Worm (Caenorhabditis elegans) whole organism, L4 larva: ENCODE measurements around the gene suds-3.

Experiments used
- D1046.2 ChIP-seq: fragments of 200-800 bp; sonication (Bioruptor generic); IDR thresholded peaks from 2 replicates; pipeline ENCODE4 v1.3.6; 2022; ENCODE audit warnings: missing genetic modification characterization, missing compliant biosample characterization
- F37D6.2 ChIP-seq: sonication (generic microtip); optimal IDR thresholded peaks from 2 replicates; lab custom pipeline; 2016; ENCODE audit warnings: mild to moderate bottlenecking, missing genetic modification characterization, missing compliant biosample characterization
- F44E2.7 ChIP-seq: fragments of 200-800 bp; sonication (Bioruptor generic); IDR thresholded peaks from 2 replicates; pipeline ENCODE4 v2.1.2; 2022; ENCODE audit warnings: missing genetic modification characterization, missing compliant biosample characterization
- F49E8.2 ChIP-seq: sonication (generic microtip); optimal IDR thresholded peaks from 2 replicates; lab custom pipeline; 2016; ENCODE audit warnings: missing compliant biosample characterization, mild to moderate bottlenecking, missing genetic modification characterization, borderline replicate concordance
- Y105C5A.15 ChIP-seq: fragments of 200-800 bp; sonication (Bioruptor generic); IDR thresholded peaks from 2 replicates; pipeline ENCODE4 v1.3.6; 2022; ENCODE audit warnings: missing genetic modification characterization, missing compliant biosample characterization
- Y5F2A.4 ChIP-seq: fragments of 200-800 bp; sonication (Bioruptor generic); optimal IDR thresholded peaks from 2 replicates; lab custom pipeline; 2018; ENCODE audit warnings: mild to moderate bottlenecking, missing genetic modification characterization, missing compliant biosample characterization
- Y75B8A.6 ChIP-seq: fragments of 200-800 bp; sonication (Bioruptor generic); IDR thresholded peaks from 2 replicates; pipeline ENCODE4 v1.3.6; 2022; ENCODE audit warnings: missing genetic modification reagents, missing genetic modification characterization, missing compliant biosample characterization
- ZK546.5 ChIP-seq, 2 experiments: sonication (generic microtip); optimal IDR thresholded peaks; 2 replicates each; lab custom pipeline; 2017; ENCODE audit warnings: missing biosample characterization in 2 of 2, missing genetic modification characterization in 2 of 2
- aha-1 ChIP-seq: fragments of 150-350 bp; peaks from one replicate; lab custom pipeline; 2014; ENCODE audit warnings: missing biosample characterization, missing genetic modification characterization
- aly-2 ChIP-seq: sonication (generic microtip); optimal IDR thresholded peaks from 2 replicates; lab custom pipeline; 2018; ENCODE audit warnings: missing biosample characterization, missing genetic modification characterization
- ama-1 ChIP-seq: fragments of 150-350 bp; optimal IDR thresholded peaks from 2 replicates; lab custom pipeline; 2014; ENCODE audit warnings: inconsistent platforms, mixed read lengths
- attf-4 ChIP-seq: sonication (generic microtip); optimal IDR thresholded peaks from 3 replicates; lab custom pipeline; 2017; ENCODE audit warnings: missing biosample characterization, missing genetic modification characterization
- ceh-44 ChIP-seq: fragments of 200-800 bp; sonication (Bioruptor generic); IDR thresholded peaks from 2 replicates; pipeline ENCODE4 v1.3.6; 2022; ENCODE audit warnings: missing genetic modification reagents, missing genetic modification characterization, missing compliant biosample characterization
- ctbp-1 ChIP-seq: fragments of 200-800 bp; sonication (Bioruptor generic); IDR thresholded peaks from 2 replicates; pipeline ENCODE4 v1.3.6; 2022; ENCODE audit warnings: missing genetic modification reagents, missing genetic modification characterization, missing compliant biosample characterization
- daf-16 ChIP-seq, 3 experiments: sonication (generic microtip); optimal IDR thresholded peaks; 2 replicates each; lab custom pipeline; 2016 to 2017; ENCODE audit warnings: missing genetic modification characterization in 3 of 3, missing genetic modification reagents in 3 of 3, mild to moderate bottlenecking in 2 of 3, missing compliant biosample characterization in 2 of 3, missing biosample characterization in 1 of 3, moderate library complexity in 1 of 3
- daf-19 ChIP-seq: fragments of 200-800 bp; sonication (Bioruptor generic); conservative IDR thresholded peaks from 2 replicates; pipeline ENCODE4 v1.3.6; 2022; ENCODE audit warnings: missing genetic modification characterization, missing compliant biosample characterization
- dmd-6 ChIP-seq: fragments of 200-800 bp; sonication (Bioruptor generic); IDR thresholded peaks from 2 replicates; pipeline ENCODE4 v1.3.6; 2022; ENCODE audit warnings: missing genetic modification reagents, missing genetic modification characterization, missing compliant biosample characterization
- dmd-8 ChIP-seq: fragments of 200-800 bp; sonication (Bioruptor generic); IDR thresholded peaks from 2 replicates; pipeline ENCODE4 v1.3.6; 2022; ENCODE audit warnings: missing genetic modification characterization, missing compliant biosample characterization
- dmd-9 ChIP-seq: fragments of 200-800 bp; sonication (Bioruptor generic); IDR thresholded peaks from 2 replicates; pipeline ENCODE4 v1.3.6; 2022; ENCODE audit warnings: missing genetic modification reagents, missing genetic modification characterization, missing compliant biosample characterization
- egl-27 ChIP-seq: sonication (generic microtip); optimal IDR thresholded peaks from 3 replicates; lab custom pipeline; 2017; ENCODE audit warnings: missing biosample characterization, missing genetic modification reagents, missing genetic modification characterization
- egl-43 ChIP-seq: fragments of 200-800 bp; sonication (Bioruptor generic); IDR thresholded peaks from 2 replicates; pipeline ENCODE4 v1.3.6; 2022; ENCODE audit warnings: missing genetic modification reagents, missing genetic modification characterization, missing compliant biosample characterization
- gei-8 ChIP-seq: fragments of 200-800 bp; sonication (Bioruptor generic); optimal IDR thresholded peaks from 2 replicates; lab custom pipeline; 2018; ENCODE audit warnings: mild to moderate bottlenecking, missing genetic modification characterization, missing compliant biosample characterization
- hif-1 ChIP-seq, 2 experiments: sonication (generic microtip); optimal IDR thresholded peaks; 2 replicates each; lab custom pipeline; 2016 to 2017; ENCODE audit warnings: missing compliant biosample characterization in 2 of 2, missing genetic modification characterization in 2 of 2, missing genetic modification reagents in 2 of 2, missing genotype in 2 of 2, mild to moderate bottlenecking in 1 of 2
- hlh-30 ChIP-seq: sonication (generic microtip); optimal IDR thresholded peaks from 2 replicates; lab custom pipeline; 2017; ENCODE audit warnings: antibody characterized with exemption, mild to moderate bottlenecking, missing genetic modification characterization, missing compliant biosample characterization; ENCODE audit not compliant: insufficient read depth
- hmg-1.1 ChIP-seq: fragments of 200-800 bp; sonication (Bioruptor generic); IDR thresholded peaks from 2 replicates; pipeline ENCODE4 v1.3.6; 2022; ENCODE audit warnings: missing genetic modification reagents, missing genetic modification characterization, missing compliant biosample characterization
- jun-1 ChIP-seq: fragments of 150-350 bp; optimal IDR thresholded peaks from 2 replicates; lab custom pipeline; 2014; ENCODE audit warnings: missing biosample characterization, missing genetic modification reagents, missing genetic modification characterization
- lim-7 ChIP-seq: fragments of 200-800 bp; sonication (Bioruptor generic); IDR thresholded peaks from 2 replicates; pipeline ENCODE4 v1.3.6; 2022; ENCODE audit warnings: missing genetic modification characterization, missing compliant biosample characterization
- lin-13 ChIP-seq: fragments of 150-350 bp; optimal IDR thresholded peaks from 2 replicates; lab custom pipeline; 2014; ENCODE audit warnings: missing biosample characterization, missing genetic modification reagents, missing genetic modification characterization
- lin-29 ChIP-seq: fragments of 200-800 bp; sonication (Bioruptor generic); IDR thresholded peaks from 2 replicates; pipeline ENCODE4 v1.3.6; 2022; ENCODE audit warnings: missing genetic modification reagents, missing genetic modification characterization, missing compliant biosample characterization
- lin-38 ChIP-seq: fragments of 200-800 bp; sonication (Bioruptor generic); IDR thresholded peaks from 2 replicates; pipeline ENCODE4 v1.3.6; 2022; ENCODE audit warnings: missing genetic modification reagents, missing genetic modification characterization, missing compliant biosample characterization
- madf-9 ChIP-seq: fragments of 200-800 bp; sonication (Bioruptor generic); conservative IDR thresholded peaks from 2 replicates; pipeline ENCODE4 v1.3.6; 2022; ENCODE audit warnings: missing genetic modification reagents, missing genetic modification characterization, missing compliant biosample characterization
- mdl-1 ChIP-seq, 2 experiments: fragments of 150-350 bp in 1 of 2; sonication (generic microtip) in 1 of 2; optimal IDR thresholded peaks; 2 replicates each; lab custom pipeline; 2014 to 2017; ENCODE audit warnings: missing biosample characterization in 2 of 2, missing genetic modification characterization in 2 of 2
- mdt-29 ChIP-seq: fragments of 200-800 bp; sonication (Bioruptor generic); IDR thresholded peaks from 2 replicates; pipeline ENCODE4 v1.3.6; 2022; ENCODE audit warnings: missing genetic modification reagents, missing genetic modification characterization, missing compliant biosample characterization
- mep-1 ChIP-seq: fragments of 150-350 bp; sonication (generic microtip); optimal IDR thresholded peaks from 3 replicates; lab custom pipeline; 2014; ENCODE audit warnings: missing biosample characterization, missing genetic modification characterization
- nhr-10 ChIP-seq: fragments of 150-350 bp; optimal IDR thresholded peaks from 2 replicates; lab custom pipeline; 2014; ENCODE audit warnings: missing biosample characterization, missing genetic modification characterization
- nhr-102 ChIP-seq: sonication (generic microtip); optimal IDR thresholded peaks from 2 replicates; lab custom pipeline; 2016; ENCODE audit warnings: mild to moderate bottlenecking, missing genetic modification characterization, moderate library complexity, missing compliant biosample characterization
- nhr-11 ChIP-seq: fragments of 150-350 bp; optimal IDR thresholded peaks from 2 replicates; lab custom pipeline; 2014; ENCODE audit warnings: missing biosample characterization, missing genetic modification characterization
- nhr-28 ChIP-seq: fragments of 150-350 bp; optimal IDR thresholded peaks from 2 replicates; lab custom pipeline; 2014; ENCODE audit warnings: missing biosample characterization, missing genetic modification characterization
- nhr-42 ChIP-seq: fragments of 200-800 bp; sonication (Bioruptor generic); IDR thresholded peaks from 2 replicates; pipeline ENCODE4 v1.3.6; 2022; ENCODE audit warnings: missing genetic modification characterization, missing compliant biosample characterization
- nhr-48 ChIP-seq: sonication (generic microtip); optimal IDR thresholded peaks from 2 replicates; lab custom pipeline; 2016; ENCODE audit warnings: mild to moderate bottlenecking, missing genetic modification characterization, missing compliant biosample characterization
- nhr-6 ChIP-seq: fragments of 150-350 bp; optimal IDR thresholded peaks from 2 replicates; lab custom pipeline; 2014; ENCODE audit warnings: missing biosample characterization, missing genetic modification characterization
- pqm-1 ChIP-seq: sonication (generic microtip); optimal IDR thresholded peaks from 2 replicates; lab custom pipeline; 2017; ENCODE audit warnings: missing biosample characterization, missing genetic modification characterization
- rbr-2 ChIP-seq: sonication (generic microtip); optimal IDR thresholded peaks from 2 replicates; lab custom pipeline; 2016; ENCODE audit warnings: missing genotype, missing genetic modification characterization, missing compliant biosample characterization
- sdz-12 ChIP-seq: fragments of 200-800 bp; sonication (Bioruptor generic); optimal IDR thresholded peaks from 2 replicates; lab custom pipeline; 2018; ENCODE audit warnings: mild to moderate bottlenecking, missing genetic modification characterization, missing compliant biosample characterization
- skn-1 ChIP-seq: fragments of 150-350 bp; optimal IDR thresholded peaks from 2 replicates; lab custom pipeline; 2014; ENCODE audit warnings: missing biosample characterization, missing genetic modification characterization
- snpc-1.2 ChIP-seq: fragments of 200-800 bp; sonication (Bioruptor generic); IDR thresholded peaks from 2 replicates; pipeline ENCODE4 v1.3.6; 2022; ENCODE audit warnings: missing genetic modification reagents, missing genetic modification characterization, missing compliant biosample characterization
- snpc-4 ChIP-seq: fragments of 150-350 bp; optimal IDR thresholded peaks from 2 replicates; lab custom pipeline; 2014; ENCODE audit warnings: missing biosample characterization, missing genetic modification characterization
- tag-97 ChIP-seq: fragments of 200-800 bp; sonication (Bioruptor generic); IDR thresholded peaks from 2 replicates; pipeline ENCODE4 v1.3.6; 2022; ENCODE audit warnings: missing genetic modification characterization, missing compliant biosample characterization
- unc-130 ChIP-seq: sonication (generic microtip); optimal IDR thresholded peaks from 2 replicates; lab custom pipeline; 2016; ENCODE audit warnings: missing genetic modification reagents, missing genetic modification characterization, missing compliant biosample characterization
- unc-39 ChIP-seq: sonication (generic microtip); optimal IDR thresholded peaks from 2 replicates; lab custom pipeline; 2017; ENCODE audit warnings: missing biosample characterization, missing genetic modification characterization
- vab-7 ChIP-seq: fragments of 200-800 bp; sonication (Bioruptor generic); IDR thresholded peaks from 2 replicates; pipeline ENCODE4 v1.3.6; 2022; ENCODE audit warnings: missing genetic modification reagents, missing genetic modification characterization, missing compliant biosample characterization
- zfp-2 ChIP-seq: sonication (generic microtip); optimal IDR thresholded peaks from 2 replicates; lab custom pipeline; 2016; ENCODE audit warnings: mild to moderate bottlenecking, missing genetic modification characterization, missing compliant biosample characterization

Gene suds-3

DNA sequence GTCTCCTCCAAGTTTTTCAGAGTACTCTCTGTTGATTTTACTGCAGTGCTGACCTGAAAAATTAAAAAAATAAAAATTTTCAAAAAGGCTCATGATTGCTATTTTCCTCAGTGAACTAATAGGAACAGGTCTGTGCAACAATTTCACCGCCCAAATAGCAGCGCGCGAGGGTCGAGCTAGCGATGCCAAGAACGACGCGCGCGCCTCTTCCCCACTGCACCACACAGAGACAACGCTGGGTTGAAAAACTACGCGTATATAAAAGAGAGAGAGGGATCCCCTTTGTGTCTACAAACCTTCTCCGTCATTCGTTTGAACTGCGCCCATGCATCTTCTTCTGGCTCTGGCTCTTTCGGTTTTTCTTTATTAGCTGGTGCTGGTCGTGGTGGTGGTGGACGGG lies 39.3 kb downstream of the suds-3 start (continued):
- TF ChIP-seq F37D6.2 (tag; lab: Kevin White, UChicago) (peak; percentile 79), zfp-2 (tag; lab: Kevin White, UChicago) (peak; percentile 47), Y5F2A.4 (peak; percentile 92), ZK546.5 (tag; optimal IDR thresholded peaks at IDR 0.05; lab: Kevin White, UChicago) (no peak), nhr-6 (tag; lab: Kevin White, UChicago) (peak; percentile 17), aly-2 (tag; lab: Kevin White, UChicago) (no peak), ctbp-1 (GFP tag; lab: Robert Waterston, UW) (peak; percentile 86), nhr-102 (peak; percentile 75), rbr-2 (tag; lab: Kevin White, UChicago) (peak; percentile 82), dmd-8 (GFP tag; lab: Robert Waterston, UW) (peak; percentile 96), nhr-28 (tag; lab: Kevin White, UChicago) (no peak), lin-29 (GFP tag; lab: Robert Waterston, UW) (peak; percentile 57; the same call in 1 of the 2 replicates), vab-7 (GFP tag; lab: Robert Waterston, UW) (peak; percentile 98), sdz-12 (GFP tag; lab: Kevin White, UChicago) (no peak), daf-19 (GFP tag; lab: Robert Waterston, UW) (peak; percentile 86), nhr-42 (GFP tag; lab: Robert Waterston, UW) (peak; percentile 92), lim-7 (GFP tag; lab: Robert Waterston, UW) (peak; percentile 99), nhr-10 (tag; lab: Kevin White, UChicago) (no peak), daf-16 (GFP tag; optimal IDR thresholded peaks at IDR 0.05; lab: Kevin White, UChicago) (peak; percentile 79 to 96), daf-16 (tag; optimal IDR thresholded peaks at IDR 0.05; lab: Kevin White, UChicago) (no peak), mdl-1 (tag; optimal IDR thresholded peaks at IDR 0.05; lab: Kevin White, UChicago) (no peak), madf-9 (GFP tag; lab: Robert Waterston, UW) (peak; percentile 83), nhr-11 (no peak), F44E2.7 (GFP tag; lab: Robert Waterston, UW) (peak; percentile 98), unc-130 (peak; percentile 82), attf-4 (no peak), hif-1 (tag; optimal IDR thresholded peaks at IDR 0.05; lab: Kevin White, UChicago) (peak; percentile 42 to 62), egl-43 (GFP tag; lab: Robert Waterston, UW) (peak; percentile 99), ama-1 (lab: Kevin White, UChicago) (no peak), jun-1 (tag; lab: Kevin White, UChicago) (no peak), lin-38 (GFP tag; lab: Robert Waterston, UW) (peak; percentile 87), dmd-6 (GFP tag; lab: Robert Waterston, UW) (peak; percentile 69), egl-27 (tag; lab: Kevin White, UChicago) (no peak), ceh-44 (peak; percentile 79), hlh-30 (peak; percentile 62), pqm-1 (tag; lab: Kevin White, UChicago) (no peak), unc-39 (tag; lab: Kevin White, UChicago) (no peak), Y105C5A.15 (GFP tag; lab: Robert Waterston, UW) (peak; percentile 95; the same call in 1 of the 2 replicates), hmg-1.1 (GFP tag; lab: Robert Waterston, UW) (peak; percentile 93), snpc-4 (tag; lab: Kevin White, UChicago) (no peak), nhr-48 (tag; lab: Kevin White, UChicago) (peak; percentile 79), gei-8 (GFP tag; lab: Kevin White, UChicago) (peak; percentile 95), Y75B8A.6 (GFP tag; lab: Robert Waterston, UW) (peak; percentile 87; the same call in 1 of the 2 replicates), mep-1 (tag; lab: Kevin White, UChicago) (peak; percentile 76), tag-97 (GFP tag; lab: Robert Waterston, UW) (0 out of 2 replicates have a peak, but pooled peaks have one; percentile 41), aha-1 (peak; percentile 95), mdt-29 (GFP tag; lab: Robert Waterston, UW) (peak; percentile 74; the same call in 1 of the 2 replicates), F49E8.2 (tag; lab: Kevin White, UChicago) (peak; percentile 83), dmd-9 (GFP tag; lab: Robert Waterston, UW) (no peak; the same call in 1 of the 2 replicates), skn-1 (tag; lab: Kevin White, UChicago) (no peak), D1046.2 (GFP tag; lab: Robert Waterston, UW) (peak; percentile 90), snpc-1.2 (peak; percentile 93), lin-13 (peak; percentile 60)
